Worm (Caenorhabditis elegans) whole organism, mixed stage, embryonic: ENCODE data around the gene C23H3.9.

Experiments used
- blmp-1 ChIP-seq: fragments of 150-350 bp; optimal IDR thresholded peaks from 2 replicates; lab custom pipeline; 2014; ENCODE audit warnings: missing biosample characterization, missing genetic modification characterization
- lin-13 ChIP-seq: fragments of 150-350 bp; optimal IDR thresholded peaks from 2 replicates; lab custom pipeline; 2014; ENCODE audit warnings: missing biosample characterization, missing genetic modification characterization
- lin-32 ChIP-seq: fragments of 200-800 bp; sonication (Bioruptor generic); optimal IDR thresholded peaks from 2 replicates; lab custom pipeline; 2018; ENCODE audit warnings: mild to moderate bottlenecking, missing genetic modification characterization, missing compliant biosample characterization
- nhr-237 ChIP-seq: fragments of 150-350 bp; optimal IDR thresholded peaks from 2 replicates; lab custom pipeline; 2014; ENCODE audit warnings: missing biosample characterization, missing genetic modification characterization
- nhr-28 ChIP-seq: fragments of 150-350 bp; optimal IDR thresholded peaks from 2 replicates; lab custom pipeline; 2014; ENCODE audit warnings: missing biosample characterization, missing genetic modification characterization
- nhr-76 ChIP-seq: sonication (generic microtip); optimal IDR thresholded peaks from 2 replicates; lab custom pipeline; 2017; ENCODE audit warnings: missing biosample characterization, missing genetic modification characterization
- pha-4 ChIP-seq: fragments of 150-350 bp; optimal IDR thresholded peaks from 2 replicates; lab custom pipeline; 2018; ENCODE audit warnings: missing biosample characterization, missing genetic modification reagents, missing genetic modification characterization
- sptf-1 ChIP-seq: sonication (generic microtip); optimal IDR thresholded peaks from 2 replicates; lab custom pipeline; 2017; ENCODE audit warnings: mild to moderate bottlenecking, missing genetic modification characterization, moderate library complexity, missing compliant biosample characterization
- tbx-8 ChIP-seq: fragments of 200-800 bp; sonication (Bioruptor generic); optimal IDR thresholded peaks from 2 replicates; lab custom pipeline; 2018; ENCODE audit warnings: mild to moderate bottlenecking, missing genetic modification characterization, moderate library complexity, missing compliant biosample characterization
- unc-62 ChIP-seq: fragments of 150-350 bp; optimal IDR thresholded peaks from 2 replicates; lab custom pipeline; 2014; ENCODE audit warnings: missing biosample characterization, missing genetic modification reagents, missing genetic modification characterization
- ztf-11 ChIP-seq: fragments of 150-350 bp; optimal IDR thresholded peaks from 2 replicates; lab custom pipeline; 2014; ENCODE audit warnings: missing biosample characterization, missing genetic modification characterization

- TF ChIP-seq nhr-76 (tag; lab: Kevin White, UChicago) (no peak), sptf-1 (tag; lab: Kevin White, UChicago) (no peak), pha-4 (tag; lab: Kevin White, UChicago) (no peak), ztf-11 (tag; lab: Kevin White, UChicago) (no peak), lin-32 (GFP tag; lab: Kevin White, UChicago) (no peak), unc-62 (GFP tag; lab: Kevin White, UChicago) (no peak), blmp-1 (tag; lab: Kevin White, UChicago) (no peak), tbx-8 (GFP tag; lab: Kevin White, UChicago) (no peak), nhr-237 (tag; lab: Kevin White, UChicago) (no peak), lin-13 (tag; lab: Kevin White, UChicago) (no peak), nhr-28 (no peak)
Measured at ce11 chrII:84134-84533, 5.1 kb upstream of the C23H3.9 start, which contains the start of gene C50D2.6.
